Worm (Caenorhabditis elegans) whole organism, mixed stage, embryonic: ENCODE measurements around the gene Y110A2AL.2.

ENCODE experiments used
- M03D4.4 ChIP-seq: sonication (generic microtip); optimal IDR thresholded peaks from 2 replicates; lab custom pipeline; 2017; ENCODE audit warnings: mild to moderate bottlenecking, missing genetic modification characterization, missing compliant biosample characterization
- bed-3 ChIP-seq: fragments of 200-800 bp; sonication (Bioruptor generic); optimal IDR thresholded peaks from 3 replicates; lab custom pipeline; 2018; ENCODE audit warnings: mild to moderate bottlenecking, missing genetic modification characterization, moderate library complexity, missing compliant biosample characterization
- blmp-1 ChIP-seq: fragments of 150-350 bp; optimal IDR thresholded peaks from 2 replicates; lab custom pipeline; 2014; ENCODE audit warnings: missing biosample characterization, missing genetic modification characterization
- ceh-39 ChIP-seq: fragments of 150-350 bp; optimal IDR thresholded peaks from 2 replicates; lab custom pipeline; 2014; ENCODE audit warnings: missing biosample characterization, missing genetic modification characterization
- ceh-43 ChIP-seq: fragments of 200-800 bp; sonication (Bioruptor generic); optimal IDR thresholded peaks from 2 replicates; lab custom pipeline; 2018; ENCODE audit warnings: mild to moderate bottlenecking, missing genetic modification characterization, moderate library complexity, missing compliant biosample characterization
- ceh-83 ChIP-seq: fragments of 200-800 bp; sonication (Bioruptor generic); optimal IDR thresholded peaks from 2 replicates; lab custom pipeline; 2018; ENCODE audit warnings: mild to moderate bottlenecking, missing genetic modification characterization, missing compliant biosample characterization
- ces-1 ChIP-seq: fragments of 150-350 bp; optimal IDR thresholded peaks from 2 replicates; lab custom pipeline; 2014; ENCODE audit warnings: missing biosample characterization, missing genetic modification reagents, missing genetic modification characterization
- cnd-1 ChIP-seq: fragments of 200-800 bp; sonication (Bioruptor generic); optimal IDR thresholded peaks from 2 replicates; lab custom pipeline; 2018; ENCODE audit warnings: mild to moderate bottlenecking, missing genetic modification characterization, missing compliant biosample characterization
- drap-1 ChIP-seq: fragments of 200-800 bp; sonication (Bioruptor generic); optimal IDR thresholded peaks from 3 replicates; lab custom pipeline; 2018; ENCODE audit warnings: mild to moderate bottlenecking, missing genetic modification characterization, missing compliant biosample characterization
- elt-1 ChIP-seq: sonication (generic microtip); optimal IDR thresholded peaks from 2 replicates; lab custom pipeline; 2017; ENCODE audit warnings: missing genetic modification characterization, mild to moderate bottlenecking, missing compliant biosample characterization, antibody characterized with exemption, moderate library complexity, borderline replicate concordance; ENCODE audit not compliant: insufficient read depth
- elt-3 ChIP-seq: fragments of 150-350 bp; optimal IDR thresholded peaks from 2 replicates; lab custom pipeline; 2014; ENCODE audit warnings: missing biosample characterization, missing genetic modification characterization
- flh-1 ChIP-seq: fragments of 200-800 bp; sonication (Bioruptor generic); optimal IDR thresholded peaks from 2 replicates; lab custom pipeline; 2018; ENCODE audit warnings: mild to moderate bottlenecking, missing genetic modification characterization, moderate library complexity, missing compliant biosample characterization
- ham-2 ChIP-seq: fragments of 200-800 bp; sonication (Bioruptor generic); optimal IDR thresholded peaks from 2 replicates; lab custom pipeline; 2018; ENCODE audit warnings: mild to moderate bottlenecking, missing genetic modification characterization, missing compliant biosample characterization
- lin-13 ChIP-seq: fragments of 150-350 bp; optimal IDR thresholded peaks from 2 replicates; lab custom pipeline; 2014; ENCODE audit warnings: missing biosample characterization, missing genetic modification characterization
- lin-32 ChIP-seq: fragments of 200-800 bp; sonication (Bioruptor generic); optimal IDR thresholded peaks from 2 replicates; lab custom pipeline; 2018; ENCODE audit warnings: mild to moderate bottlenecking, missing genetic modification characterization, missing compliant biosample characterization
- mab-5 ChIP-seq: fragments of 150-350 bp; optimal IDR thresholded peaks from 2 replicates; lab custom pipeline; 2014; ENCODE audit warnings: missing biosample characterization, missing genetic modification characterization
- mep-1 ChIP-seq: fragments of 150-350 bp; optimal IDR thresholded peaks from 2 replicates; lab custom pipeline; 2017; ENCODE audit warnings: missing biosample characterization, missing genetic modification reagents, missing genetic modification characterization, inconsistent platforms
- mls-2 ChIP-seq: sonication (generic microtip); optimal IDR thresholded peaks from 2 replicates; lab custom pipeline; 2016; ENCODE audit warnings: mild to moderate bottlenecking, missing genetic modification characterization, moderate library complexity, missing compliant biosample characterization
- nhr-12 ChIP-seq: fragments of 150-350 bp; optimal IDR thresholded peaks from 2 replicates; lab custom pipeline; 2014; ENCODE audit warnings: missing biosample characterization, missing genetic modification characterization
- nhr-2 ChIP-seq: fragments of 150-350 bp; optimal IDR thresholded peaks from 2 replicates; lab custom pipeline; 2014; ENCODE audit warnings: missing biosample characterization, missing genetic modification characterization
- nhr-237 ChIP-seq: fragments of 150-350 bp; optimal IDR thresholded peaks from 2 replicates; lab custom pipeline; 2014; ENCODE audit warnings: missing biosample characterization, missing genetic modification characterization
- nhr-28 ChIP-seq: fragments of 150-350 bp; optimal IDR thresholded peaks from 2 replicates; lab custom pipeline; 2014; ENCODE audit warnings: missing biosample characterization, missing genetic modification characterization
- nhr-76 ChIP-seq: sonication (generic microtip); optimal IDR thresholded peaks from 2 replicates; lab custom pipeline; 2017; ENCODE audit warnings: missing biosample characterization, missing genetic modification characterization
- pha-4 ChIP-seq: fragments of 150-350 bp; optimal IDR thresholded peaks from 2 replicates; lab custom pipeline; 2018; ENCODE audit warnings: missing biosample characterization, missing genetic modification reagents, missing genetic modification characterization
- sem-2 ChIP-seq: fragments of 200-800 bp; sonication (Bioruptor generic); optimal IDR thresholded peaks from 2 replicates; lab custom pipeline; 2018; ENCODE audit warnings: mild to moderate bottlenecking, missing genetic modification characterization, missing compliant biosample characterization
- snpc-4 ChIP-seq: fragments of 150-350 bp; optimal IDR thresholded peaks from 2 replicates; lab custom pipeline; 2014; ENCODE audit warnings: missing biosample characterization, missing genetic modification characterization
- sptf-1 ChIP-seq: sonication (generic microtip); optimal IDR thresholded peaks from 2 replicates; lab custom pipeline; 2017; ENCODE audit warnings: mild to moderate bottlenecking, missing genetic modification characterization, moderate library complexity, missing compliant biosample characterization
- tbx-8 ChIP-seq: fragments of 200-800 bp; sonication (Bioruptor generic); optimal IDR thresholded peaks from 2 replicates; lab custom pipeline; 2018; ENCODE audit warnings: mild to moderate bottlenecking, missing genetic modification characterization, moderate library complexity, missing compliant biosample characterization
- unc-120 ChIP-seq: sonication (generic microtip); optimal IDR thresholded peaks from 2 replicates; lab custom pipeline; 2017; ENCODE audit warnings: missing genetic modification characterization, missing compliant biosample characterization; ENCODE audit not compliant: poor library complexity, severe bottlenecking
- unc-62 ChIP-seq: fragments of 150-350 bp; optimal IDR thresholded peaks from 2 replicates; lab custom pipeline; 2014; ENCODE audit warnings: missing biosample characterization, missing genetic modification reagents, missing genetic modification characterization
- zip-8 ChIP-seq: fragments of 150-350 bp; optimal IDR thresholded peaks from 2 replicates; lab custom pipeline; 2014; ENCODE audit warnings: missing biosample characterization, missing genetic modification characterization
- ztf-11 ChIP-seq: fragments of 150-350 bp; optimal IDR thresholded peaks from 2 replicates; lab custom pipeline; 2014; ENCODE audit warnings: missing biosample characterization, missing genetic modification characterization

Y110A2AL.2 gene

ce11 chrII:2894295-2894694 lies 26.5 kb downstream of the Y110A2AL.2 start, which contains the start of gene sqv-2:
Gene sqv-2, minus strand, starts transcription at chrII:2894395.
- TF ChIP-seq unc-120 (tag; lab: Kevin White, UChicago) (no peak), nhr-237 (tag; lab: Kevin White, UChicago) (no peak), ceh-39 (tag; lab: Kevin White, UChicago) (no peak), nhr-2 (tag; lab: Kevin White, UChicago) (no peak), sem-2 (GFP tag; lab: Kevin White, UChicago) (no peak), mab-5 (tag; lab: Kevin White, UChicago) (no peak), unc-62 (GFP tag; lab: Kevin White, UChicago) (no peak), elt-1 (tag; lab: Kevin White, UChicago) (no peak), ceh-83 (no peak), lin-32 (GFP tag; lab: Kevin White, UChicago) (no peak)

DNA sequence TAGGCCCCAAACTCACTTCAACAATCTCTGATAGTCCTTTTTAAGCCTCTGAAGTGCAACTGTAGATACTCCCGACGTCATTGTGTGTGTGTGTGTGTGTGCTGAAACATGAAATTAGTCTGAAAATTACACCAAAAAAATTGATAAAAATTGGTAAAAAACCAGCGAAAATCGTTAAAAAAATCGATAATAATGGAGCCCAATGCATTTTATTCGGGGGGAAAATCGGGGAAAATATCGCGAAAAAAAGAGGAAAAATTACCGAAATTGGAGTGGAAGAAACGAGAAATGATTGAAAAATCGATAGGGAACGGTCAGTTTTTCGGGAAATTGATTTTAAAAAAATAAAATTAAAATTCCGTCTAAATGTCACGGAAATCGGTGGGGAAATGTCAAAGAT lies 32.4 kb downstream of the Y110A2AL.2 start, which contains the start of gene ubc-26:
Gene ubc-26 (minus strand): TSS at position 101 of the 400 bp plus-strand sequence.
- TF ChIP-seq ceh-43 (GFP tag; lab: Kevin White, UChicago) = no peak
- TF ChIP-seq zip-8 (tag; lab: Kevin White, UChicago) = no peak
- TF ChIP-seq blmp-1 = no peak
- TF ChIP-seq flh-1 = no peak
- no peak for TF ChIP-seq ceh-83
- TF ChIP-seq mab-5 (tag; lab: Kevin White, UChicago) = no peak
- TF ChIP-seq cnd-1 (tag; lab: Kevin White, UChicago) = no peak
- TF ChIP-seq mep-1 (tag; lab: Kevin White, UChicago) = no peak
- no peak for TF ChIP-seq sem-2 (GFP tag; lab: Kevin White, UChicago)
- no peak for TF ChIP-seq drap-1 (GFP tag; lab: Kevin White, UChicago)
- TF ChIP-seq nhr-76 (tag; lab: Kevin White, UChicago) = no peak

ce11 chrII:2901158-2901557 lies 33.4 kb downstream of the Y110A2AL.2 start:
- no peak for TF ChIP-seq zip-8 (tag; lab: Kevin White, UChicago)
- TF ChIP-seq drap-1 (GFP tag; lab: Kevin White, UChicago) = no peak
- no peak for TF ChIP-seq nhr-2 (tag; lab: Kevin White, UChicago)

- TF ChIP-seq lin-32 (GFP tag; lab: Kevin White, UChicago) = no peak
- TF ChIP-seq ces-1 (GFP tag; lab: Kevin White, UChicago) = no peak
- TF ChIP-seq mls-2 = no peak
- no peak for TF ChIP-seq mab-5 (tag; lab: Kevin White, UChicago)
- no peak for TF ChIP-seq sptf-1 (tag; lab: Kevin White, UChicago)
- no peak for TF ChIP-seq ham-2
- TF ChIP-seq nhr-28 = no peak
- no peak for TF ChIP-seq nhr-2 (tag; lab: Kevin White, UChicago)
- no peak for TF ChIP-seq nhr-76 (tag; lab: Kevin White, UChicago)
- no peak for TF ChIP-seq ceh-43 (GFP tag; lab: Kevin White, UChicago)
- no peak for TF ChIP-seq mep-1 (tag; lab: Kevin White, UChicago)
- TF ChIP-seq blmp-1 = no peak
- TF ChIP-seq drap-1 (GFP tag; lab: Kevin White, UChicago) = no peak
- TF ChIP-seq zip-8 (tag; lab: Kevin White, UChicago) = no peak
- no peak for TF ChIP-seq ceh-83
- no peak for TF ChIP-seq tbx-8 (GFP tag; lab: Kevin White, UChicago)
- TF ChIP-seq lin-13 (tag; lab: Kevin White, UChicago) = no peak
- TF ChIP-seq elt-3 (tag; lab: Kevin White, UChicago) = no peak
- no peak for TF ChIP-seq ceh-39 (tag; lab: Kevin White, UChicago)
- no peak for TF ChIP-seq snpc-4
Measured at ce11 chrII:2903748-2904147, 35.9 kb downstream of the Y110A2AL.2 start.

DNA sequence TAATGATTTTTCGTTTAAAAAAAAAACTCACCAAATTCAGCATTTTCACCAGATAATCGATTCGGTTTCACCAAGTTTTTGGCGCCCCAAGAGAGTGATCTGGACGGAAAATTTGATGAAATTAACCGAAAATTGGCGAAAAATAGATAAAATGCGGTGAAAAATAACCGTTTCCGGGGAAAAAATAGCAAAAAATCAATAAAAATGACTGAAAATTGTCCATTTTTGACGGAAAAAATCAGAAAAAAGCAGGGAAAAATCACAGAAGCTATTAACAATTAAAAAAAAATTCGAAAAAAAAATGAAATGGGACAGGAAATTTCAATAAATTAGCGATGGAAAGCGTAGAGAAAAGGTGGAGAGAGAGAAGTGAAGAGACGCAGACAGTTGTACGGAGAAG lies 45.7 kb downstream of the Y110A2AL.2 start, which contains the start of gene ubc-15:
Gene ubc-15 (minus strand): TSS at position 101 of the 400 bp plus-strand sequence.
- TF ChIP-seq flh-1 (no peak), snpc-4 (no peak), ceh-39 (tag; lab: Kevin White, UChicago) (no peak), zip-8 (tag; lab: Kevin White, UChicago) (no peak), unc-62 (GFP tag; lab: Kevin White, UChicago) (no peak), cnd-1 (tag; lab: Kevin White, UChicago) (no peak), M03D4.4 (no peak), bed-3 (GFP tag; lab: Kevin White, UChicago) (no peak), sem-2 (GFP tag; lab: Kevin White, UChicago) (no peak), elt-3 (tag; lab: Kevin White, UChicago) (no peak), pha-4 (tag; lab: Kevin White, UChicago) (no peak), nhr-28 (no peak), ceh-43 (GFP tag; lab: Kevin White, UChicago) (no peak), ztf-11 (tag; lab: Kevin White, UChicago) (no peak), blmp-1 (no peak), nhr-12 (no peak), sptf-1 (tag; lab: Kevin White, UChicago) (no peak)
